Worm (Caenorhabditis elegans) whole organism, L4 larva: ENCODE results near the gene C52B9.4.

ENCODE experiments used
- F37D6.2 ChIP-seq: sonication (generic microtip); optimal IDR thresholded peaks from 2 replicates; lab custom pipeline; 2016; ENCODE audit warnings: mild to moderate bottlenecking, missing genetic modification characterization, missing compliant biosample characterization
- R02D3.7 ChIP-seq: fragments of 150-350 bp; sonication (generic microtip); optimal IDR thresholded peaks from 3 replicates; lab custom pipeline; 2014; ENCODE audit warnings: missing biosample characterization, missing genetic modification characterization
- T20F7.1 ChIP-seq: fragments of 200-800 bp; sonication (Bioruptor generic); optimal IDR thresholded peaks from 2 replicates; lab custom pipeline; 2018; ENCODE audit warnings: mild to moderate bottlenecking, missing genetic modification characterization, missing compliant biosample characterization
- T26A8.4 ChIP-seq: fragments of 200-800 bp; sonication (Bioruptor generic); IDR thresholded peaks from 2 replicates; pipeline ENCODE4 v1.3.6; 2022; ENCODE audit warnings: missing genetic modification characterization, missing compliant biosample characterization
- Y105C5A.15 ChIP-seq: fragments of 200-800 bp; sonication (Bioruptor generic); IDR thresholded peaks from 2 replicates; pipeline ENCODE4 v1.3.6; 2022; ENCODE audit warnings: missing genetic modification characterization, missing compliant biosample characterization
- Y5F2A.4 ChIP-seq: fragments of 200-800 bp; sonication (Bioruptor generic); optimal IDR thresholded peaks from 2 replicates; lab custom pipeline; 2018; ENCODE audit warnings: mild to moderate bottlenecking, missing genetic modification characterization, missing compliant biosample characterization
- aha-1 ChIP-seq: fragments of 150-350 bp; peaks from one replicate; lab custom pipeline; 2014; ENCODE audit warnings: missing biosample characterization, missing genetic modification characterization
- aly-2 ChIP-seq: sonication (generic microtip); optimal IDR thresholded peaks from 2 replicates; lab custom pipeline; 2018; ENCODE audit warnings: missing biosample characterization, missing genetic modification characterization
- ceh-32 ChIP-seq: sonication (generic microtip); optimal IDR thresholded peaks from 2 replicates; lab custom pipeline; 2016; ENCODE audit warnings: mild to moderate bottlenecking, missing genetic modification characterization, missing compliant biosample characterization; ENCODE audit not compliant: poor library complexity
- ceh-44 ChIP-seq: fragments of 200-800 bp; sonication (Bioruptor generic); IDR thresholded peaks from 2 replicates; pipeline ENCODE4 v1.3.6; 2022; ENCODE audit warnings: missing genetic modification reagents, missing genetic modification characterization, missing compliant biosample characterization
- ceh-62 ChIP-seq: sonication (generic microtip); optimal IDR thresholded peaks from 2 replicates; lab custom pipeline; 2017; ENCODE audit warnings: missing biosample characterization, missing genetic modification characterization
- ces-1 ChIP-seq: fragments of 150-350 bp; sonication (generic microtip); optimal IDR thresholded peaks from 4 replicates; lab custom pipeline; 2014; ENCODE audit warnings: missing biosample characterization, missing genetic modification reagents, missing genetic modification characterization
- daf-16 ChIP-seq, 3 experiments: sonication (generic microtip); optimal IDR thresholded peaks; 2 replicates each; lab custom pipeline; 2016 to 2017; ENCODE audit warnings: missing genetic modification characterization in 3 of 3, missing genetic modification reagents in 3 of 3, mild to moderate bottlenecking in 2 of 3, missing compliant biosample characterization in 2 of 3, missing biosample characterization in 1 of 3, moderate library complexity in 1 of 3
- daf-19 ChIP-seq: fragments of 200-800 bp; sonication (Bioruptor generic); conservative IDR thresholded peaks from 2 replicates; pipeline ENCODE4 v1.3.6; 2022; ENCODE audit warnings: missing genetic modification characterization, missing compliant biosample characterization
- daf-8 ChIP-seq: fragments of 200-800 bp; sonication (Bioruptor generic); IDR thresholded peaks from 2 replicates; pipeline ENCODE4 v1.3.6; 2022; ENCODE audit warnings: missing genetic modification characterization, missing compliant biosample characterization
- dmd-6 ChIP-seq: fragments of 200-800 bp; sonication (Bioruptor generic); IDR thresholded peaks from 2 replicates; pipeline ENCODE4 v1.3.6; 2022; ENCODE audit warnings: missing genetic modification reagents, missing genetic modification characterization, missing compliant biosample characterization
- hif-1 ChIP-seq, 2 experiments: sonication (generic microtip); optimal IDR thresholded peaks; 2 replicates each; lab custom pipeline; 2016 to 2017; ENCODE audit warnings: missing compliant biosample characterization in 2 of 2, missing genetic modification characterization in 2 of 2, missing genetic modification reagents in 2 of 2, missing genotype in 2 of 2, mild to moderate bottlenecking in 1 of 2
- hlh-11 ChIP-seq: fragments of 200-800 bp; sonication (Bioruptor generic); optimal IDR thresholded peaks from 2 replicates; lab custom pipeline; 2018; ENCODE audit warnings: mild to moderate bottlenecking, missing genetic modification characterization, missing compliant biosample characterization
- hlh-30 ChIP-seq: sonication (generic microtip); optimal IDR thresholded peaks from 2 replicates; lab custom pipeline; 2017; ENCODE audit warnings: antibody characterized with exemption, mild to moderate bottlenecking, missing genetic modification characterization, missing compliant biosample characterization; ENCODE audit not compliant: insufficient read depth
- hmg-1.1 ChIP-seq: fragments of 200-800 bp; sonication (Bioruptor generic); IDR thresholded peaks from 2 replicates; pipeline ENCODE4 v1.3.6; 2022; ENCODE audit warnings: missing genetic modification reagents, missing genetic modification characterization, missing compliant biosample characterization
- jun-1 ChIP-seq: fragments of 150-350 bp; optimal IDR thresholded peaks from 2 replicates; lab custom pipeline; 2014; ENCODE audit warnings: missing biosample characterization, missing genetic modification reagents, missing genetic modification characterization
- lin-1 ChIP-seq: fragments of 200-800 bp; sonication (Bioruptor generic); IDR thresholded peaks from 2 replicates; pipeline ENCODE4 v1.3.6; 2022; ENCODE audit warnings: missing genetic modification reagents, missing genetic modification characterization, missing compliant biosample characterization
- lin-13 ChIP-seq: fragments of 150-350 bp; optimal IDR thresholded peaks from 2 replicates; lab custom pipeline; 2014; ENCODE audit warnings: missing biosample characterization, missing genetic modification reagents, missing genetic modification characterization
- lin-39 ChIP-seq: fragments of 150-350 bp; optimal IDR thresholded peaks from 2 replicates; lab custom pipeline; 2014; ENCODE audit warnings: missing biosample characterization, missing genetic modification reagents, missing genetic modification characterization
- mep-1 ChIP-seq: fragments of 150-350 bp; sonication (generic microtip); optimal IDR thresholded peaks from 3 replicates; lab custom pipeline; 2014; ENCODE audit warnings: missing biosample characterization, missing genetic modification characterization
- mxl-3 ChIP-seq: fragments of 200-800 bp; sonication (Bioruptor generic); optimal IDR thresholded peaks from 2 replicates; lab custom pipeline; 2018; ENCODE audit warnings: mild to moderate bottlenecking, missing genetic modification characterization, missing compliant biosample characterization
- nhr-11 ChIP-seq: fragments of 150-350 bp; optimal IDR thresholded peaks from 2 replicates; lab custom pipeline; 2014; ENCODE audit warnings: missing biosample characterization, missing genetic modification characterization
- nhr-237 ChIP-seq: sonication (generic microtip); optimal IDR thresholded peaks from 2 replicates; lab custom pipeline; 2017; ENCODE audit warnings: missing biosample characterization, missing genetic modification characterization
- nhr-25 ChIP-seq: sonication (generic microtip); optimal IDR thresholded peaks from 2 replicates; lab custom pipeline; 2017; ENCODE audit warnings: missing genetic modification characterization, mild to moderate bottlenecking, missing compliant biosample characterization, antibody characterized with exemption, moderate library complexity, borderline replicate concordance; ENCODE audit not compliant: insufficient read depth
- nhr-28 ChIP-seq: fragments of 150-350 bp; optimal IDR thresholded peaks from 2 replicates; lab custom pipeline; 2014; ENCODE audit warnings: missing biosample characterization, missing genetic modification characterization
- nhr-41 ChIP-seq: fragments of 200-800 bp; sonication (Bioruptor generic); IDR thresholded peaks from 2 replicates; pipeline ENCODE4 v1.3.6; 2022; ENCODE audit warnings: missing genetic modification reagents, missing genetic modification characterization, missing compliant biosample characterization
- nhr-48 ChIP-seq: sonication (generic microtip); optimal IDR thresholded peaks from 2 replicates; lab custom pipeline; 2016; ENCODE audit warnings: mild to moderate bottlenecking, missing genetic modification characterization, missing compliant biosample characterization
- nhr-6 ChIP-seq: fragments of 150-350 bp; optimal IDR thresholded peaks from 2 replicates; lab custom pipeline; 2014; ENCODE audit warnings: missing biosample characterization, missing genetic modification characterization
- nhr-77 ChIP-seq: fragments of 150-350 bp; optimal IDR thresholded peaks from 2 replicates; lab custom pipeline; 2014; ENCODE audit warnings: missing biosample characterization, missing genetic modification characterization
- pha-4 ChIP-seq, 2 experiments: fragments of 150-350 bp in 1 of 2; fragments of 200-800 bp in 1 of 2; sonication (Bioruptor generic) in 1 of 2; IDR thresholded peaks in 1 of 2; optimal IDR thresholded peaks in 1 of 2; 2 replicates each; pipeline versions ENCODE4 v1.3.6 to Lab custom; 2014 to 2022; ENCODE audit warnings: missing genetic modification characterization in 2 of 2, missing genetic modification reagents in 2 of 2, missing biosample characterization in 1 of 2, missing compliant biosample characterization in 1 of 2
- pqm-1 ChIP-seq: sonication (generic microtip); optimal IDR thresholded peaks from 2 replicates; lab custom pipeline; 2017; ENCODE audit warnings: missing biosample characterization, missing genetic modification characterization
- sdz-12 ChIP-seq: fragments of 200-800 bp; sonication (Bioruptor generic); optimal IDR thresholded peaks from 2 replicates; lab custom pipeline; 2018; ENCODE audit warnings: mild to moderate bottlenecking, missing genetic modification characterization, missing compliant biosample characterization
- skn-1 ChIP-seq: fragments of 150-350 bp; optimal IDR thresholded peaks from 2 replicates; lab custom pipeline; 2014; ENCODE audit warnings: missing biosample characterization, missing genetic modification characterization
- spr-3 ChIP-seq: fragments of 200-800 bp; sonication (Bioruptor generic); optimal IDR thresholded peaks from 2 replicates; lab custom pipeline; 2018; ENCODE audit warnings: mild to moderate bottlenecking, missing genetic modification characterization, missing compliant biosample characterization
- tag-97 ChIP-seq: fragments of 200-800 bp; sonication (Bioruptor generic); IDR thresholded peaks from 2 replicates; pipeline ENCODE4 v1.3.6; 2022; ENCODE audit warnings: missing genetic modification characterization, missing compliant biosample characterization
- unc-130 ChIP-seq: sonication (generic microtip); optimal IDR thresholded peaks from 2 replicates; lab custom pipeline; 2016; ENCODE audit warnings: missing genetic modification reagents, missing genetic modification characterization, missing compliant biosample characterization
- zag-1 ChIP-seq: fragments of 150-350 bp; optimal IDR thresholded peaks from 2 replicates; lab custom pipeline; 2014; ENCODE audit warnings: missing biosample characterization, missing genetic modification characterization
- zfp-3 ChIP-seq: fragments of 200-800 bp; sonication (Bioruptor generic); conservative IDR thresholded peaks from 2 replicates; pipeline ENCODE4 v1.3.6; 2022; ENCODE audit warnings: missing genetic modification reagents, missing genetic modification characterization, missing compliant biosample characterization
- zip-2 ChIP-seq: fragments of 150-350 bp; optimal IDR thresholded peaks from 2 replicates; lab custom pipeline; 2014; ENCODE audit warnings: missing biosample characterization, missing genetic modification characterization
- ztf-11 ChIP-seq: fragments of 150-350 bp; optimal IDR thresholded peaks from 2 replicates; lab custom pipeline; 2014; ENCODE audit warnings: missing biosample characterization, missing genetic modification characterization
- ztf-7 ChIP-seq: fragments of 150-350 bp; optimal IDR thresholded peaks from 2 replicates; lab custom pipeline; 2014; ENCODE audit warnings: missing biosample characterization, missing genetic modification characterization

C52B9.4 gene

ce11 chrX:4265283-4265907 lies 4.9 kb downstream of the C52B9.4 start, which contains the start of gene coel-1 (continued):
- TF ChIP-seq nhr-77 (tag; lab: Kevin White, UChicago) (no peak), daf-19 (GFP tag; lab: Robert Waterston, UW) (no peak), Y5F2A.4 (GFP tag; lab: Kevin White, UChicago) (no peak), mep-1 (peak; percentile 68), hmg-1.1 (GFP tag; lab: Robert Waterston, UW) (peak; percentile 72), zag-1 (no peak), ztf-7 (no peak), pqm-1 (tag; lab: Kevin White, UChicago) (no peak), sdz-12 (GFP tag; lab: Kevin White, UChicago) (no peak), daf-8 (GFP tag; lab: Robert Waterston, UW) (no peak), ceh-62 (tag; lab: Kevin White, UChicago) (no peak), ceh-32 (tag; lab: Kevin White, UChicago) (no peak), nhr-28 (tag; lab: Kevin White, UChicago) (peak; percentile 14), spr-3 (GFP tag; lab: Kevin White, UChicago) (no peak), lin-1 (no peak), pha-4 (GFP tag; IDR thresholded peaks at IDR 0.05; lab: Robert Waterston, UW) (peak; percentile 32; the same call in 1 of the 2 replicates), pha-4 (tag; optimal IDR thresholded peaks at IDR 0.05; lab: Kevin White, UChicago) (no peak), dmd-6 (0 out of 2 replicates have a peak, but pooled peaks have one; percentile 17), unc-130 (no peak), zfp-3 (GFP tag; lab: Robert Waterston, UW) (no peak), skn-1 (no peak), ceh-44 (GFP tag; lab: Robert Waterston, UW) (no peak), jun-1 (tag; lab: Kevin White, UChicago) (no peak), lin-39 (tag; lab: Kevin White, UChicago) (no peak), F37D6.2 (peak; percentile 5), hlh-30 (tag; lab: Kevin White, UChicago) (peak; percentile 85), hif-1 (tag; optimal IDR thresholded peaks at IDR 0.05; lab: Kevin White, UChicago) (peak in 1 of 2 experiments; percentile 4), hlh-11 (tag; lab: Kevin White, UChicago) (peak; percentile 88), aly-2 (tag; lab: Kevin White, UChicago) (no peak), nhr-41 (GFP tag; lab: Robert Waterston, UW) (no peak), aha-1 (tag; lab: Kevin White, UChicago) (peak; percentile 55), nhr-48 (tag; lab: Kevin White, UChicago) (peak; percentile 27), R02D3.7 (tag; lab: Kevin White, UChicago) (no peak), daf-16 (GFP tag; optimal IDR thresholded peaks at IDR 0.05; lab: Kevin White, UChicago) (no peak), daf-16 (tag; optimal IDR thresholded peaks at IDR 0.05; lab: Kevin White, UChicago) (peak; percentile 37), tag-97 (GFP tag; lab: Robert Waterston, UW) (no peak), ces-1 (no peak), Y105C5A.15 (GFP tag; lab: Robert Waterston, UW) (no peak), nhr-237 (tag; lab: Kevin White, UChicago) (no peak), nhr-11 (tag; lab: Kevin White, UChicago) (no peak), T20F7.1 (GFP tag; lab: Kevin White, UChicago) (no peak), lin-13 (GFP tag; lab: Kevin White, UChicago) (peak; percentile 2), nhr-25 (tag; lab: Kevin White, UChicago) (no peak), T26A8.4 (GFP tag; lab: Robert Waterston, UW) (peak; percentile 67), nhr-6 (tag; lab: Kevin White, UChicago) (no peak), zip-2 (tag; lab: Kevin White, UChicago) (no peak), mxl-3 (GFP tag; lab: Kevin White, UChicago) (peak; percentile 73), ztf-11 (tag; lab: Kevin White, UChicago) (no peak)
